Worm (Caenorhabditis elegans): ENCODE data around the gene fmo-1.

DNA sequence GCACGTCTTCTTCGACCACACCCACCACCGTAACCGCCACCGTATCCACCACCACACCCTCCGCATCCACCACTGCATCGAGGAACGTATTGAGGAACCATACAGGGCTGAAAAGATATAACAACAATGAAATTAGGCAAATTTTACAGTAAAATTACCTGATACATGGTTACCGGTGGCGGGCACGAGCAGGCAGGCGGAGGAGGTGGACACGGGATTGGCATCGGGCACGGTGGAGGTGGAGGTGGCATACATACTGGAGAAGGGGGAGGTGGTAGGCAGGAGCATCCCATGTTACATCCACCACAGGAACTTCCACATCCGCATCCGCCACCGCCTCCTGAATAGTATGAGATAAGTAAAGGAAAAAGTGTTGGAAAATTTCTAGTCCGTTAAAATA, 36.8 kb downstream of the fmo-1 start:
- TF ChIP-seq lin-54 (GFP tag; optimal IDR thresholded peaks at IDR 0.05) (no peak), let-607 (tag; optimal IDR thresholded peaks at IDR 0.05) (no peak), unc-130 (GFP tag; optimal IDR thresholded peaks at IDR 0.05) (no peak), ama-1 (optimal IDR thresholded peaks at IDR 0.05) (no peak), ama-1 (GFP tag; optimal IDR thresholded peaks at IDR 0.05) (no peak), efl-1 (GFP tag; optimal IDR thresholded peaks at IDR 0.05) (no peak), T26A5.8 (tag; optimal IDR thresholded peaks at IDR 0.05) (no peak), hmg-20 (GFP tag; IDR thresholded peaks at IDR 0.05) (no peak), nfya-1 (tag; optimal IDR thresholded peaks at IDR 0.05; ENCODE audit: borderline replicate concordance, insufficient read depth) (no peak), rcor-1 (GFP tag; IDR thresholded peaks at IDR 0.05) (no peak), hmg-1.2 (GFP tag; IDR thresholded peaks at IDR 0.05) (no peak), pha-4 (tag; optimal IDR thresholded peaks at IDR 0.05) (no peak), tlf-1 (GFP tag; optimal IDR thresholded peaks at IDR 0.05) (no peak), mel-28 (tag; optimal IDR thresholded peaks at IDR 0.05; ENCODE audit: borderline replicate concordance) (no peak)
